Fruit fly (Drosophila melanogaster): ENCODE results near the gene CG8813.

Gene CG8813

DNA sequence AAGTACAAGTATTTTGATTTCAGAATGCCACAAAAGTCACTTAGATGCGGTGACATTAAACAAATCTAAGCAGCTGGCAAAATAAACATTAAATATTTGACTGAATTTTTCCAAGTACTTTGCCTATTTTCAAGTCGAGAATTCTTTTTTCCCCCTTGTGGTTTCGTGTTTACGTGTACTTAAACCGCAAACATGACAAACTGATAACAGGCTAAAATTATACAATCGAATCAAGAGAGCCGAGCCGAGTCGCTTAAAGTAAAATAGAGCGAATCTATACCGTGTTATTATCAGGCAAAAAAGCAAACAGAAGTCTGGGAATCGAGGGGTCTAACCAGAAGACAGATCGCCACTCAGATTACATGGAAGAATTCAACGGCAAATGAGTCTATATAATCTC lies 36.7 kb downstream of the CG8813 start (continued):
- no peak for TF ChIP-seq CG8388 (GFP tag; optimal IDR thresholded peaks at IDR 0.05)
- no peak for TF ChIP-seq Awh (GFP tag; IDR thresholded peaks at IDR 0.05)
- no peak for TF ChIP-seq sc (optimal IDR thresholded peaks at IDR 0.05)
- TF ChIP-seq sc (GFP tag; optimal IDR thresholded peaks at IDR 0.05) = peak; percentile 34
- no peak for TF ChIP-seq MESR4 (GFP tag; optimal IDR thresholded peaks at IDR 0.05)
- no peak for TF ChIP-seq CG4328 (GFP tag; optimal IDR thresholded peaks at IDR 0.05)
- no peak for TF ChIP-seq CG8290 (GFP tag; optimal IDR thresholded peaks at IDR 0.05)
- TF ChIP-seq CG8290 (tag; optimal IDR thresholded peaks at IDR 0.05) = no peak
- no peak for TF ChIP-seq CG10959 (GFP tag; IDR thresholded peaks at IDR 0.05)
- no peak for TF ChIP-seq CG18599 (GFP tag; optimal IDR thresholded peaks at IDR 0.05)
- no peak for TF ChIP-seq E2f1 (GFP tag; IDR thresholded peaks at IDR 0.05)
- TF ChIP-seq fd96Cb (tag; optimal IDR thresholded peaks at IDR 0.05) = no peak
- TF ChIP-seq Spps (tag; optimal IDR thresholded peaks at IDR 0.05) = no peak
- no peak for TF ChIP-seq en (GFP tag; optimal IDR thresholded peaks at IDR 0.05)
- peak; percentile 17 for TF ChIP-seq ATbp (GFP tag; optimal IDR thresholded peaks at IDR 0.05)
- TF ChIP-seq Xrp1 (GFP tag; IDR thresholded peaks at IDR 0.05) = peak; percentile 50; the same call in 1 of the 2 replicates
- no peak for TF ChIP-seq H2.0 (GFP tag; IDR thresholded peaks at IDR 0.05)
- no peak for TF ChIP-seq br (optimal IDR thresholded peaks at IDR 0.05)
- no peak for TF ChIP-seq CG17912 (GFP tag; optimal IDR thresholded peaks at IDR 0.05)
- TF ChIP-seq dpn (GFP tag; optimal IDR thresholded peaks at IDR 0.05) = no peak
- no peak for TF ChIP-seq CG12236 (GFP tag; optimal IDR thresholded peaks at IDR 0.05)
- TF ChIP-seq CG16779 (GFP tag; IDR thresholded peaks at IDR 0.05) = no peak
- TF ChIP-seq CG2678 (tag; optimal IDR thresholded peaks at IDR 0.05) = peak; percentile 50
- TF ChIP-seq CG34224 (GFP tag; IDR thresholded peaks at IDR 0.05; ENCODE audit: partially characterized antibody) = no peak
- TF ChIP-seq esg (GFP tag; conservative IDR thresholded peaks at IDR 0.05) = no peak
- no peak for TF ChIP-seq dati (GFP tag; IDR thresholded peaks at IDR 0.05)
- TF ChIP-seq dan (GFP tag; IDR thresholded peaks at IDR 0.05) = no peak
- TF ChIP-seq NC2α (GFP tag; optimal IDR thresholded peaks at IDR 0.05) = no peak
- no peak for TF ChIP-seq bigmax (GFP tag; optimal IDR thresholded peaks at IDR 0.05)
- TF ChIP-seq eyg (GFP tag; optimal IDR thresholded peaks at IDR 0.05) = no peak
- no peak for TF ChIP-seq Jarid2 (GFP tag; optimal IDR thresholded peaks at IDR 0.05)
- TF ChIP-seq Sry-δ (GFP tag; optimal IDR thresholded peaks at IDR 0.05) = no peak
- TF ChIP-seq HLH54F (GFP tag; optimal IDR thresholded peaks at IDR 0.05) = no peak
- TF ChIP-seq lola (GFP tag; optimal IDR thresholded peaks at IDR 0.05) = no peak
- TF ChIP-seq HLH4C (GFP tag; IDR thresholded peaks at IDR 0.05; ENCODE audit: partially characterized antibody) = no peak
- no peak for TF ChIP-seq CoRest (tag; optimal IDR thresholded peaks at IDR 0.05)
- no peak for TF ChIP-seq NfI (GFP tag; optimal IDR thresholded peaks at IDR 0.05)
- TF ChIP-seq Drgx (GFP tag; IDR thresholded peaks at IDR 0.05) = no peak
- TF ChIP-seq CG9609 (GFP tag; optimal IDR thresholded peaks at IDR 0.05) = no peak
- TF ChIP-seq her (GFP tag; optimal IDR thresholded peaks at IDR 0.05) = no peak
- TF ChIP-seq hth (optimal IDR thresholded peaks at IDR 0.05) = no peak
- no peak for TF ChIP-seq CG13424 (tag; optimal IDR thresholded peaks at IDR 0.05)
- no peak for TF ChIP-seq CG7357 (GFP tag; IDR thresholded peaks at IDR 0.05)
- no peak for TF ChIP-seq CG11560 (tag; IDR thresholded peaks at IDR 0.05)
- TF ChIP-seq tx (GFP tag; optimal IDR thresholded peaks at IDR 0.05) = no peak
- no peak for TF ChIP-seq kah (GFP tag; optimal IDR thresholded peaks at IDR 0.05)
- TF ChIP-seq CG32532 (GFP tag; IDR thresholded peaks at IDR 0.05) = no peak
- no peak for TF ChIP-seq dm (GFP tag; optimal IDR thresholded peaks at IDR 0.05)
- TF ChIP-seq ara (GFP tag; IDR thresholded peaks at IDR 0.05) = no peak
- TF ChIP-seq Fer1 (GFP tag; optimal IDR thresholded peaks at IDR 0.05) = no peak
- TF ChIP-seq kay (GFP tag; optimal IDR thresholded peaks at IDR 0.05) = no peak
- TF ChIP-seq tup (GFP tag; optimal IDR thresholded peaks at IDR 0.05) = no peak
- peak; percentile 13 for TF ChIP-seq CG15601 (tag; optimal IDR thresholded peaks at IDR 0.05)
- no peak for TF ChIP-seq ro (GFP tag; IDR thresholded peaks at IDR 0.05)
